Fruit fly (Drosophila melanogaster): Measurements from ENCODE around the gene Alg13.
A peak's percentile ranks its signal among the peaks of the same experiment; 100 is the strongest.

Alg13 gene

dm6 chr3R:29157418-29158398, 19.3 kb upstream of the Alg13 start, which contains the start of gene rdog:
rdog (plus strand) TSS chr3R:29158122.
- TF ChIP-seq Rel (GFP tag; optimal IDR thresholded peaks at IDR 0.05) (no peak), Rel (tag; optimal IDR thresholded peaks at IDR 0.05) (peak; percentile 78), pan (optimal IDR thresholded peaks at IDR 0.05) (peak; percentile 87), foxo (GFP tag; optimal IDR thresholded peaks at IDR 0.05) (peak; percentile 32 to 89), Vsx2 (GFP tag; optimal IDR thresholded peaks at IDR 0.05; ENCODE audit: partially characterized antibody) (no peak), CG9705 (GFP tag; optimal IDR thresholded peaks at IDR 0.05) (peak; percentile 73), psq (GFP tag; optimal IDR thresholded peaks at IDR 0.05) (peak; percentile 73), dsf (GFP tag; optimal IDR thresholded peaks at IDR 0.05; ENCODE audit: borderline replicate concordance) (peak; percentile 30), sage (GFP tag; optimal IDR thresholded peaks at IDR 0.05) (no peak), CG32264 (GFP tag; optimal IDR thresholded peaks at IDR 0.05) (peak; percentile 50), Jra (GFP tag; optimal IDR thresholded peaks at IDR 0.05) (peak; percentile 74), woc (GFP tag; optimal IDR thresholded peaks at IDR 0.05) (peak; percentile 98), brk (GFP tag; optimal IDR thresholded peaks at IDR 0.05) (no peak), dmrt93B (GFP tag; optimal IDR thresholded peaks at IDR 0.05) (peak; percentile 66), CrebA (GFP tag; optimal IDR thresholded peaks at IDR 0.05; ENCODE audit: borderline replicate concordance) (no peak), ey (GFP tag; optimal IDR thresholded peaks at IDR 0.05) (peak; percentile 87), sv (GFP tag; optimal IDR thresholded peaks at IDR 0.05) (peak; percentile 82), Dfd (GFP tag; optimal IDR thresholded peaks at IDR 0.05) (no peak), Sp1 (GFP tag; optimal IDR thresholded peaks at IDR 0.05) (peak; percentile 84), rgr (GFP tag; optimal IDR thresholded peaks at IDR 0.05) (peak; percentile 86), usp (GFP tag; optimal IDR thresholded peaks at IDR 0.05) (no peak), h (GFP tag; optimal IDR thresholded peaks at IDR 0.05) (peak; percentile 46), OdsH (GFP tag; optimal IDR thresholded peaks at IDR 0.05) (peak; percentile 82), jim (GFP tag; optimal IDR thresholded peaks at IDR 0.05) (no peak), Myc (optimal IDR thresholded peaks at IDR 0.05) (no peak), fru (GFP tag; optimal IDR thresholded peaks at IDR 0.05) (peak; percentile 91), Hnf4 (GFP tag; optimal IDR thresholded peaks at IDR 0.05) (peak; percentile 72), N (GFP tag; optimal IDR thresholded peaks at IDR 0.05) (no peak), dl (GFP tag; optimal IDR thresholded peaks at IDR 0.05; ENCODE audit: insufficient read depth in 1 of 2, partially characterized antibody in 2 of 2) (no peak), Hr78 (GFP tag; optimal IDR thresholded peaks at IDR 0.05) (no peak), Hr83 (GFP tag; optimal IDR thresholded peaks at IDR 0.05; ENCODE audit: poor library complexity, severe bottlenecking) (no peak), Dif (GFP tag; optimal IDR thresholded peaks at IDR 0.05; ENCODE audit: partially characterized antibody) (no peak), tai (GFP tag; optimal IDR thresholded peaks at IDR 0.05) (no peak), Abd-B (GFP tag; optimal IDR thresholded peaks at IDR 0.05) (no peak), GATAd (GFP tag; optimal IDR thresholded peaks at IDR 0.05) (peak; percentile 34), br (GFP tag; optimal IDR thresholded peaks at IDR 0.05) (peak; percentile 85), Mio (GFP tag; optimal IDR thresholded peaks at IDR 0.05) (peak; percentile 29), HLH106 (tag; optimal IDR thresholded peaks at IDR 0.05) (peak; percentile 77), lola (GFP tag; optimal IDR thresholded peaks at IDR 0.05) (no peak)

dm6 chr3R:29153197-29153644, 14.8 kb upstream of the Alg13 start, which contains the start of the genes Slbp and Rpn2:
Slbp (minus strand) TSS chr3R:29153266.
Rpn2 (plus strand) TSS chr3R:29153524.
- TF ChIP-seq pan (optimal IDR thresholded peaks at IDR 0.05) (no peak), sv (GFP tag; optimal IDR thresholded peaks at IDR 0.05) (peak; percentile 5), GATAd (GFP tag; optimal IDR thresholded peaks at IDR 0.05) (no peak), foxo (GFP tag; optimal IDR thresholded peaks at IDR 0.05) (peak in 1 of 2 experiments; percentile 67), dmrt93B (GFP tag; optimal IDR thresholded peaks at IDR 0.05) (no peak), Rel (GFP tag; optimal IDR thresholded peaks at IDR 0.05) (no peak), Rel (tag; optimal IDR thresholded peaks at IDR 0.05) (peak; percentile 62), CrebA (GFP tag; optimal IDR thresholded peaks at IDR 0.05; ENCODE audit: borderline replicate concordance) (no peak), lola (GFP tag; optimal IDR thresholded peaks at IDR 0.05) (no peak), Hr83 (GFP tag; optimal IDR thresholded peaks at IDR 0.05; ENCODE audit: poor library complexity, severe bottlenecking) (no peak), CG9705 (GFP tag; optimal IDR thresholded peaks at IDR 0.05) (peak; percentile 46), jim (GFP tag; optimal IDR thresholded peaks at IDR 0.05) (no peak), OdsH (GFP tag; optimal IDR thresholded peaks at IDR 0.05) (peak; percentile 59), h (GFP tag; optimal IDR thresholded peaks at IDR 0.05) (peak; percentile 69), tai (GFP tag; optimal IDR thresholded peaks at IDR 0.05) (no peak), Sp1 (GFP tag; optimal IDR thresholded peaks at IDR 0.05) (peak; percentile 56), HLH106 (tag; optimal IDR thresholded peaks at IDR 0.05) (peak; percentile 41), Hnf4 (GFP tag; optimal IDR thresholded peaks at IDR 0.05) (no peak), brk (GFP tag; optimal IDR thresholded peaks at IDR 0.05) (no peak), Jra (GFP tag; optimal IDR thresholded peaks at IDR 0.05) (no peak), usp (GFP tag; optimal IDR thresholded peaks at IDR 0.05) (no peak), br (GFP tag; optimal IDR thresholded peaks at IDR 0.05) (peak; percentile 38), Myc (optimal IDR thresholded peaks at IDR 0.05) (peak; percentile 45), N (GFP tag; optimal IDR thresholded peaks at IDR 0.05) (no peak), ey (GFP tag; optimal IDR thresholded peaks at IDR 0.05) (peak; percentile 34), sage (GFP tag; optimal IDR thresholded peaks at IDR 0.05) (no peak), CG32264 (GFP tag; optimal IDR thresholded peaks at IDR 0.05) (no peak), fru (GFP tag; optimal IDR thresholded peaks at IDR 0.05) (peak; percentile 50), psq (GFP tag; optimal IDR thresholded peaks at IDR 0.05) (peak; percentile 61), rgr (GFP tag; optimal IDR thresholded peaks at IDR 0.05) (peak; percentile 69), Mio (GFP tag; optimal IDR thresholded peaks at IDR 0.05) (peak; percentile 14)

All from whole organism, wandering third instar larva.